Worm (Caenorhabditis elegans): ENCODE measurements around the gene gfi-1.

gfi-1 gene

ce11 chrV:6399831-6400230 lies at the start of gene gfi-1:
Gene gfi-1 (minus strand): TSS chrV:6399931.
- no peak for TF ChIP-seq unc-62 (GFP tag; optimal IDR thresholded peaks at IDR 0.05)

DNA sequence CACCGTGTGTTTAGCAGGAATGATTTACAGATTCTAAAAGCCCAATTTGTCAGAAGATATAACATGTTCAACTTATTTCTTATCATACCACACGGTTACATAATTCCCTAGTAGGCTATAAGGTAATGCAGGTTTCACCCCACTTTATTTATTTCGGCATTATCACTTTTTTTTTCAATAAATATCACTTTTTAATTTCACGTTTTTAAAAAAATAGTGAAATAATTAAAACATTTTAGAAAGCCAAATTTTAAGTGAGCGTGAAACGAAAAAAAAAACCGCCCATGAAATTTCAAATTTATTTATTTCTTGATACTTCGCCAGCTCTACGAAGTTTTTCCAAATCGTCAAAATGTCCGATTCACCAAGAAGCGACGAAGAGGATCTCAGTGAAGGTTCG lies 48.6 kb upstream of the gfi-1 start, which contains the start of gene fbxa-196:
Gene fbxa-196 (plus strand): TSS at position 301 of the 400 bp plus-strand sequence.
- TF ChIP-seq unc-62 (GFP tag; optimal IDR thresholded peaks at IDR 0.05), result no peak

- TF ChIP-seq unc-62 (GFP tag; optimal IDR thresholded peaks at IDR 0.05), result no peak
Observed at ce11 chrV:6442037-6442436, 42.3 kb upstream of the gfi-1 start, which contains the start of gene T05H4.3. Gene T05H4.3 (plus strand): TSS chrV:6442337.

DNA sequence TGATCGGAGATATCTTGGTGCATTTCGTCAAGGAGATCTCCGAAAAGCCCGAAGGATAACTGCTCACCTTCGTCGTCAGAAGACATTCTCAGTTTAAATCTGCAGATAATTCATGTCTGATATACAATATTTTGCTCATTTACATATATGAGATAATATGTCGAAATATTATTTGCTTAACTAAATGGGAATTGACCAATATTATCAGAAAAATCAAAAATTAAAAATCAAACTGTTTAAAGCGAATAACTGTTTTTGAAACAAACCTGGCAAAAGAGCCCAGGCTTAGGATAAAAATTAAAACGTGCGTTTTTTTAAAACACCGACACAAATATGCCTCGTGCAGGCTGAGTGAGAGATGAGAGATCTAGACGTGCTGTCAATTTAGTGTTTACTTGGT lies 41.9 kb upstream of the gfi-1 start, which contains the start of gene T05H4.15:
Gene T05H4.15 (minus strand): TSS at position 101 of the 400 bp plus-strand sequence.
- no peak for TF ChIP-seq unc-62 (GFP tag; optimal IDR thresholded peaks at IDR 0.05)

DNA sequence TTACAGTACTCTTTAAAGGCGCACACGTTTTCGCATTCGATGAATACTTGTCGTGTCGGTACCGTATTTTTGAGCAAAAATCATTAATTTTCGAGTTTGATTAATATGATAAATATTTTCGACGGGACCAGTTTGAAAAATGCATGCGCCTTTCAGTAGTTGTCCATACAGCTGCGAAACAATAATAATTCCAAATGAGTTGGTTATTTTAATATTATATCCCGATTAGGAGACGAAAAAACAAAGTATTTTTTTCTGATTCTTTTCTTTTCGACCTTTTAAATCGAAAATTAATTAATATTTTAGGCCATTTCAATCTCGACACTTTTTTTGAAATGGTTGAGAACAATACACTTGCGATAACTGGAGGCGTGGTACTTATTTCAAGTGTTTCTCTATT lies 38.9 kb upstream of the gfi-1 start, which contains the start of gene T05H4.4:
Gene T05H4.4 (plus strand): TSS at position 301 of the 400 bp plus-strand sequence.
- no peak for TF ChIP-seq unc-62 (GFP tag; optimal IDR thresholded peaks at IDR 0.05)

DNA sequence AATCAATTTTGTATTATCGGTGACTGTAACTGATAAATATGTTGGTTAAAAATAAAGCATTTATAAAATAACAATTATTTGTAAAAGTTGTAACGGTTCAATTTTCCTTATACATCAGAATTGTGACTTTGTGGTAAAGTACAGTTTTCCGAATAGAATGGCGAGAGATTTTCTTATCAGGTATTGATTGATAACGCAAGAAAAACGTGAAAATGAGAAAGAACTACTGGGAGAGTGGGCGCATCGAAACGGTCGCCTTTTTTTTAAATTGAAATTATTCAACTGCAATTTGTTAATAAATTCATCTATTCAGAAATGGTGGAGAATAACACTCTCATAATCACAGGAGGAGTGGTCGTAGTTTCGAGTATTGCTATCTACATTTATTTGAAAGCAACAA lies 36.6 kb upstream of the gfi-1 start, which contains the start of gene hpo-19:
Gene hpo-19 (plus strand): TSS at position 314 of the 400 bp plus-strand sequence.
- TF ChIP-seq unc-62 (GFP tag; optimal IDR thresholded peaks at IDR 0.05), result no peak

DNA sequence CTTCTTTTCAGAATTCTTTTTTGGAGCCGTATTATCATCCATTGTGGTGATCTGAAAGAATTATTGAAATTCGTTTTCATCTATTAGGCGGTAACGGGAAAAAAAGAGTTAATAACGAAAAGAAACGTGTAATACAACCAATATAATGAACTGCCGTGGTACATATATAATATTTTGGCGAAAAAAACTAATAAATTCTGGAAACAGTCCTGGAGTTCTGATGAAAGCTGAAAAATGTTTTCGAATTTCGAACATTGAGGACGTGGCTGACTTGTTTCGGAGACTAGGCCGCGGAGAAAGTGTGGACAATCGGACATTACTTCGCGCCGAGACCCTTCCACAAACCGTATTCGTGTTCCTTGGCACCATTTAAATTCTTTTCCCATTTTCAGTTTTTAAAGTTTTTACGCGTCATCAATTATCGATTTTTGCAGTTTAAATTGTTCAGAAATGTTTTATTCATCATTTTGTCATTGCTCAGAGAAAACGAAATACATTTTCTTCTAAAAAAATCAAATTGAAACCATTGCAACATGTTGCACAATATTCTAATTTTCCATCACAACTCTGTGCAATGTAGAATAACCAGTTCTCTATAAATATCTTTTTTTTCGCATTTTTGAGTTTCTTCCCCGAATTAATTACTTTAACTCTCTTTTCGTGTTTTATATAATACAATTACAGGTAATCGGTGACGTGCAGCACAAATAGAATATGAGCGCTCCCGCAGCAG lies 33.9 kb upstream of the gfi-1 start, which contains the start of the genes gad-1 and erfa-1:
Gene gad-1 (minus strand): TSS at position 51 of the 733 bp plus-strand sequence.
Gene erfa-1 (plus strand): TSS at position 683 of the 733 bp plus-strand sequence.
- no peak for TF ChIP-seq unc-62 (GFP tag; optimal IDR thresholded peaks at IDR 0.05)

- no peak for TF ChIP-seq unc-62 (GFP tag; optimal IDR thresholded peaks at IDR 0.05)
Observed at ce11 chrV:6430526-6431371, 31.0 kb upstream of the gfi-1 start.

- TF ChIP-seq unc-62 (GFP tag; optimal IDR thresholded peaks at IDR 0.05), result no peak
Observed at ce11 chrV:6429870-6430339, 30.2 kb upstream of the gfi-1 start, which contains the start of gene alh-4. Gene alh-4 (minus strand): TSS chrV:6429920.

ce11 chrV:6427433-6427832 lies 27.7 kb upstream of the gfi-1 start:
- TF ChIP-seq unc-62 (GFP tag; optimal IDR thresholded peaks at IDR 0.05), result no peak

- TF ChIP-seq unc-62 (GFP tag; optimal IDR thresholded peaks at IDR 0.05), result no peak
Observed at ce11 chrV:6426843-6427242, 27.1 kb upstream of the gfi-1 start, which contains the start of gene atp-4. Gene atp-4 (minus strand): TSS chrV:6427112.

ce11 chrV:6425927-6426326 lies 26.2 kb upstream of the gfi-1 start, which contains the start of gene T05H4.11:
Gene T05H4.11 (minus strand): TSS chrV:6426261.
- TF ChIP-seq unc-62 (GFP tag; optimal IDR thresholded peaks at IDR 0.05), result no peak

DNA sequence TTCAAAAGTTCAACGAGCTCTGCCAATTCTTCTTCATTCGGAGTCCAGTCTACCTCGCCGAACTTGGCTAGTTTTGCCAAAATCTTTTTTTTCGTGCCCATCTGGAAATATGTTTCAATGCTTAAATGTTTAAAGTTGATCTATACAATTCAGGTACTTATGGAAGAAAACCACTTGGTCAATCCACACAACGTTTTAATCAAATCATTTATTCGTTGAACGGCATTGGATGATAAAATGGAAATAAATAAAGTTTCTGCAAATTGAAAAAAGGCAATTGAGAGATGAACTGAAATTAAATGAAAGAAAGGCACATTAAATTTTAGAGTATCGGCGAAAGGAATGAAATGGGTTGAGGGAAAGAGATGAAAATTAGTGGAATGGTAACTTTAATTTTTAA lies 24.3 kb upstream of the gfi-1 start, which contains the start of gene urb-1:
Gene urb-1 (minus strand): TSS at position 101 of the 400 bp plus-strand sequence.
- TF ChIP-seq unc-62 (GFP tag; optimal IDR thresholded peaks at IDR 0.05), result no peak

- TF ChIP-seq unc-62 (GFP tag; optimal IDR thresholded peaks at IDR 0.05), result no peak
Observed at ce11 chrV:6414985-6415384, 15.3 kb upstream of the gfi-1 start, which contains the start of gene cht-6. Gene cht-6 (plus strand): TSS chrV:6414993.

ce11 chrV:6414469-6414868 lies 14.7 kb upstream of the gfi-1 start:
- no peak for TF ChIP-seq unc-62 (GFP tag; optimal IDR thresholded peaks at IDR 0.05)

ce11 chrV:6413057-6413456 lies 13.3 kb upstream of the gfi-1 start:
- TF ChIP-seq unc-62 (GFP tag; optimal IDR thresholded peaks at IDR 0.05), result no peak

Measured in whole organism, dauer.